Fruit fly (Drosophila melanogaster): ENCODE results near the gene CG1137.

CG1137 gene

dm6 chr3R:6560251-6560650 lies at the start of gene CG1137:
CG1137 (minus strand) TSS chr3R:6560351.
- TF ChIP-seq tj (GFP tag; optimal IDR thresholded peaks at IDR 0.05) (no peak), pad (GFP tag; optimal IDR thresholded peaks at IDR 0.05) (no peak), CG7045 (GFP tag; optimal IDR thresholded peaks at IDR 0.05) (no peak), Crg-1 (GFP tag; optimal IDR thresholded peaks at IDR 0.05) (no peak), CG5204 (GFP tag; optimal IDR thresholded peaks at IDR 0.05) (no peak), CG12768 (GFP tag; optimal IDR thresholded peaks at IDR 0.05) (no peak), Clk (GFP tag; optimal IDR thresholded peaks at IDR 0.05) (no peak), cnc (optimal IDR thresholded peaks at IDR 0.05) (no peak), ovo (GFP tag; optimal IDR thresholded peaks at IDR 0.05) (no peak), toe (GFP tag; optimal IDR thresholded peaks at IDR 0.05) (no peak), CG11617 (GFP tag; optimal IDR thresholded peaks at IDR 0.05) (no peak), Hr96 (GFP tag; optimal IDR thresholded peaks at IDR 0.05) (no peak), CG1620 (GFP tag; optimal IDR thresholded peaks at IDR 0.05) (no peak), kay (GFP tag; ENCODE audit: borderline replicate concordance) (no peak), CG7101 (tag; optimal IDR thresholded peaks at IDR 0.05) (no peak), CG33017 (tag; optimal IDR thresholded peaks at IDR 0.05) (no peak), bab1 (GFP tag; optimal IDR thresholded peaks at IDR 0.05) (no peak), cic (GFP tag; optimal IDR thresholded peaks at IDR 0.05) (no peak), Mnt (GFP tag; optimal IDR thresholded peaks at IDR 0.05) (no peak), CG14711 (tag; optimal IDR thresholded peaks at IDR 0.05) (no peak)

dm6 chr3R:6608814-6609213 lies 48.7 kb upstream of the CG1137 start, which contains the start of gene glob2:
glob2 (minus strand) TSS chr3R:6608914.
- TF ChIP-seq kay (GFP tag; ENCODE audit: borderline replicate concordance) (no peak), toe (GFP tag; optimal IDR thresholded peaks at IDR 0.05) (no peak), bab1 (GFP tag; optimal IDR thresholded peaks at IDR 0.05) (no peak), Crg-1 (GFP tag; optimal IDR thresholded peaks at IDR 0.05) (no peak), CG1620 (GFP tag; optimal IDR thresholded peaks at IDR 0.05) (no peak)

dm6 chr3R:6605142-6605541 lies 45.0 kb upstream of the CG1137 start:
- no peak for TF ChIP-seq bab1 (GFP tag; optimal IDR thresholded peaks at IDR 0.05)
- no peak for TF ChIP-seq toe (GFP tag; optimal IDR thresholded peaks at IDR 0.05)
- TF ChIP-seq Crg-1 (GFP tag; optimal IDR thresholded peaks at IDR 0.05) = no peak
- no peak for TF ChIP-seq tj (GFP tag; optimal IDR thresholded peaks at IDR 0.05)
- no peak for TF ChIP-seq CG12768 (GFP tag; optimal IDR thresholded peaks at IDR 0.05)
- TF ChIP-seq Mnt (GFP tag; optimal IDR thresholded peaks at IDR 0.05) = no peak
- TF ChIP-seq CG1620 (GFP tag; optimal IDR thresholded peaks at IDR 0.05) = no peak
- no peak for TF ChIP-seq CG5204 (GFP tag; optimal IDR thresholded peaks at IDR 0.05)
- TF ChIP-seq pad (GFP tag; optimal IDR thresholded peaks at IDR 0.05) = no peak
- TF ChIP-seq cic (GFP tag; optimal IDR thresholded peaks at IDR 0.05) = no peak
- TF ChIP-seq ovo (GFP tag; optimal IDR thresholded peaks at IDR 0.05) = no peak

dm6 chr3R:6600942-6601341 lies 40.8 kb upstream of the CG1137 start, which contains the start of gene CG31482:
CG31482 (plus strand) TSS chr3R:6601242.
- TF ChIP-seq tj (GFP tag; optimal IDR thresholded peaks at IDR 0.05) = no peak
- TF ChIP-seq cnc (optimal IDR thresholded peaks at IDR 0.05) = no peak
- TF ChIP-seq CG12768 (GFP tag; optimal IDR thresholded peaks at IDR 0.05) = no peak
- no peak for TF ChIP-seq Hr96 (GFP tag; optimal IDR thresholded peaks at IDR 0.05)
- TF ChIP-seq pad (GFP tag; optimal IDR thresholded peaks at IDR 0.05) = no peak

- TF ChIP-seq kay (GFP tag; ENCODE audit: borderline replicate concordance) (no peak), CG12768 (GFP tag; optimal IDR thresholded peaks at IDR 0.05) (no peak), CG7101 (tag; optimal IDR thresholded peaks at IDR 0.05) (no peak), bab1 (GFP tag; optimal IDR thresholded peaks at IDR 0.05) (no peak), Mnt (GFP tag; optimal IDR thresholded peaks at IDR 0.05) (no peak), CG33017 (tag; optimal IDR thresholded peaks at IDR 0.05) (no peak), Hr96 (GFP tag; optimal IDR thresholded peaks at IDR 0.05) (no peak)
Measured at dm6 chr3R:6597922-6598321, 37.8 kb upstream of the CG1137 start, which contains the start of gene CG1138. CG1138 (minus strand) TSS chr3R:6598022.

dm6 chr3R:6593068-6593567 lies 33.0 kb upstream of the CG1137 start, which contains the start of gene dpr11:
dpr11 (minus strand) TSS chr3R:6593330.
- TF ChIP-seq CG14711 (tag; optimal IDR thresholded peaks at IDR 0.05) (no peak), toe (GFP tag; optimal IDR thresholded peaks at IDR 0.05) (no peak), CG7045 (GFP tag; optimal IDR thresholded peaks at IDR 0.05) (no peak), cic (GFP tag; optimal IDR thresholded peaks at IDR 0.05) (no peak), CG12768 (GFP tag; optimal IDR thresholded peaks at IDR 0.05) (no peak), CG5204 (GFP tag; optimal IDR thresholded peaks at IDR 0.05) (no peak), CG7101 (tag; optimal IDR thresholded peaks at IDR 0.05) (no peak), Clk (GFP tag; optimal IDR thresholded peaks at IDR 0.05) (no peak), CG1620 (GFP tag; optimal IDR thresholded peaks at IDR 0.05) (no peak), tj (GFP tag; optimal IDR thresholded peaks at IDR 0.05) (no peak), CG33017 (tag; optimal IDR thresholded peaks at IDR 0.05) (no peak), CG11617 (GFP tag; optimal IDR thresholded peaks at IDR 0.05) (no peak), Hr96 (GFP tag; optimal IDR thresholded peaks at IDR 0.05) (no peak), pad (GFP tag; optimal IDR thresholded peaks at IDR 0.05) (no peak), kay (GFP tag; ENCODE audit: borderline replicate concordance) (no peak)

- TF ChIP-seq CG12768 (GFP tag; optimal IDR thresholded peaks at IDR 0.05) (no peak), cic (GFP tag; optimal IDR thresholded peaks at IDR 0.05) (no peak), ovo (GFP tag; optimal IDR thresholded peaks at IDR 0.05) (no peak), Mnt (GFP tag; optimal IDR thresholded peaks at IDR 0.05) (no peak), bab1 (GFP tag; optimal IDR thresholded peaks at IDR 0.05) (no peak), CG33017 (tag; optimal IDR thresholded peaks at IDR 0.05) (no peak), toe (GFP tag; optimal IDR thresholded peaks at IDR 0.05) (no peak), Clk (GFP tag; optimal IDR thresholded peaks at IDR 0.05) (no peak), CG11617 (GFP tag; optimal IDR thresholded peaks at IDR 0.05) (no peak), kay (GFP tag; ENCODE audit: borderline replicate concordance) (no peak), CG14711 (tag; optimal IDR thresholded peaks at IDR 0.05) (no peak)
Measured at dm6 chr3R:6580484-6580883, 20.3 kb upstream of the CG1137 start, which contains the start of gene CG2336. CG2336 (plus strand) TSS chr3R:6580784.
